Worm (Caenorhabditis elegans): ENCODE measurements around the gene rabn-5.

ce11 chrIII:5823617-5824016 lies 40.7 kb upstream of the rabn-5 start, which contains the start of gene R12B2.8:
- TF ChIP-seq ztf-4 (tag; optimal IDR thresholded peaks at IDR 0.05) (no peak), lin-39 (tag; optimal IDR thresholded peaks at IDR 0.05) (no peak), lsy-2 (tag; optimal IDR thresholded peaks at IDR 0.05) (no peak), mdl-1 (tag; optimal IDR thresholded peaks at IDR 0.05) (no peak), ceh-82 (tag; optimal IDR thresholded peaks at IDR 0.05) (no peak), lin-13 (GFP tag; optimal IDR thresholded peaks at IDR 0.05) (no peak), egl-27 (tag; optimal IDR thresholded peaks at IDR 0.05) (no peak), snpc-4 (tag; optimal IDR thresholded peaks at IDR 0.05) (no peak), unc-39 (tag; optimal IDR thresholded peaks at IDR 0.05) (no peak), elt-3 (tag; optimal IDR thresholded peaks at IDR 0.05) (no peak)

All from whole organism, L2 larva.